Fruit fly (Drosophila melanogaster) ovary, adult (tissue): ENCODE data around the gene CG4313.
A peak's percentile ranks its signal among the peaks of the same experiment; 100 is the strongest.

Experiments
- CG17801 ChIP-seq: fragments of 200-800 bp; optimal IDR thresholded peaks from 2 replicates; lab custom pipeline; 2019; ENCODE audit warnings: missing biosample characterization, mild to moderate bottlenecking, missing genetic modification characterization, moderate library complexity; ENCODE audit not compliant: partially characterized antibody

Gene CG4313

DNA sequence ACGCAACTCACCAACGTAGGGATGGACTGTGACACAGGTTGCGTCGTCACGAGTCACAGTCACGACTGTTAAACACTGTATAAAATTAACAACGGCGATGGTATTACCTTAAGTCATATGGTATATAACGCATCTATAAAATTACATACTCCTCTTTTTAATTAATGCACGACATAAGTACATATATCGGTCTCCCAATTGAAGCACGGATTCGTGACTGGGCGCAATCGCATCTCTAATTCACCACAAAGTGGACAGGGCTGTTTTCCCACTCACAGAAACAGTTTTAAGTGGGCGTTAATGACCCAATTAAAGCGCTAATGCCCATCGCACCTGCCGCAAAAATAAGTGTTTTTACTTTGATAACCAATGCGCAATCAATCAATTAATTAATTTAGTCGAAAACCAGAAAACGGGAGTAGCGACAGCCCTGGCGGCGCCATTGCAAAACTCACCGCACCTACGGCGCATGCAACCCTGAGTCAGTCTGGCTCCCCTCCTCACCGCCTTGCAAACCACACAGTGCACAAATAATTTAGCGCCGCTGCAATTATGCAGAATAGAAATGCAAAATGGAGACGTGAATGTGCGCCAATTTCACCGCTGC lies at the start of gene CG4313:
Gene CG4313 (plus strand): TSS at position 557 of the 607 bp plus-strand sequence.
- peak; percentile 70 for TF ChIP-seq CG17801

DNA sequence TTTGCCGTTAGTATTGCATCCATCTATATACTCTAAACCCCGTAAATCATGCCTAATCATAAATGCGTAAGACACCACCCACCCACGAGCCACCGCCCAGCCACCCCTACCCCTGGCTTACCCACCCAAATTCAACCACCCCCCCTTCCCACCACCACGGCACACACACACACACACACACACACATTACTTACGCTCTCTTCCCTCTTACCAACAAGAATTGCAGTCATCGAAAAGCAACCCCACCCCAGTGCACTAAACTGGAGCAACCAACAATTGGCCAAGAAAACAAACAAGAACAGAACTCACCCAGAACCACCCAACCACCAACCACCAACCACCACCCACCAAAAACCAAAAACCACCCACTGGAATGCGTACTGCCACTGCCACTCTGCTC lies 47.5 kb upstream of the CG4313 start:
- TF ChIP-seq CG17801: no peak

DNA sequence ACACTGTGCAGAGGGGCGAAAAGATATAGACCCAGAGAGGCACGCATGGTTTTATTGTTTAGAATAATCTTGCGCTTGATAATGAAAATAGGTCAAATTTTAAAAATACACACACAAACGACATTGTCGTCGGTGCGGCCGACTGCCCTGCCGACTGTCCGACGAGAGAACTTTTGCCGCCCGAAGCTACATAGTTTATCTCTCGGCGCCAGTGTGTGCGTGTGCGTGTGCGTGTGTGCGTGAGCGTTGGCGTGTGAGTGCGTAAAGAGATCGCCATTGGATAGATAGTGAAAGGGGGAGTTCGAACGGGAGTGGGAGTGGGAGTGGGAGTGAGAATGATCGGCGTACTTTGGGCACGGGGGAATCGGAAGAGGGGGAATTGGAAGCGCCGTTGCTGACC lies 46.0 kb upstream of the CG4313 start:
- no peak for TF ChIP-seq CG17801

DNA sequence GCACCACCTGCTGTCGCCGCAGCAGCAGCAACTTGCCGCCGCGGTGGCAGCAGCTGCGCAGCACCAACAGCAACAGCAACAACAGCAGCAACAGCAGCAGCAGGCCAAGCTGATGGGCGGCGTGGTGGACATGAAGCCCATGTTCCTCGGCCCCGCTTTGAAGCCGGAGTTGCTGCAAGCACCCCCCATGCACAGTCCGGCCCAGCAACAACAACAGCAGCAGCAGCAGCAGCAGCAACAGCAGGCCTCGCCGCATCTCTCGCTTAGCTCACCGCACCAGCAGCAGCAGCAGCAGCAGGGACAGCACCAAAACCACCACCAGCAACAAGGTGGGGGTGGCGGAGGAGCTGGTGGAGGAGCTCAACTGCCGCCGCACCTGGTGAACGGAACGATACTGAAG lies 40.6 kb upstream of the CG4313 start:
- no peak for TF ChIP-seq CG17801

DNA sequence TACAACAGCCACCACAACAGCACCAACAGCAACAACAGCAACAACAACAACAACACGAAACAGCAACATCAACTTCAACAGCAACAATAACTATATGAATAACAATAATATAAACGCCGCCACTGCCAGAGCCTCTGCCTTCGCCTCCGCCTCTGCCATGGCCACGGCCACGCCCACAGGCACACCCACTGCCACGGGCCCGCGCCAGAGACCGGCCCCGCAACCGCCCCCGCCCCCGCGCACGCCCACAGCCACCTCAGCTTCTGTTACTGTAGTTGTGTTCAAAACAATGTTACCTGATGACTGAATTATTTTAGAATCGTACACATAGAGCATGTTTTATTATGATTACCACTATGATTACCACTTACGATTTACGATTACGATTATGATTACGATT lies 37.6 kb upstream of the CG4313 start:
- TF ChIP-seq CG17801: no peak

DNA sequence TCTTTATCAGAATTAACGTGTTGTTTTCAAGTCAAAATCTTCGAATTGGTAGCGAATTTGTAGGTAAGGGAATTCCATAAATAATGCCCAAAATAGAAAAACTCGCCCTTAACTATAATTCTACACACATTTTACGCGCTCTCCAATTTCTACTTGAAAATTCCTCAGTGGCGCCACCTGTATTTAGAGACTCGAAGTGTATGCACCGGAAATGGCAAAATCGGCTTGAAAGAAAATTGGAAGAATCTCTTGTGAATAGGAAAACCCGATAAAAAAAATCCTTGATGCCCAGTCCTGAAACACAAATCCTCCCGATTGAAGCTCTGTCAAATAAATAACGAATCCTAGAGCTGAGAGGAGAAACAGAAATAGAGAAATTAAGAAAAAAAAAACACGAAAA lies 35.8 kb upstream of the CG4313 start:
- TF ChIP-seq CG17801: peak; percentile 51

DNA sequence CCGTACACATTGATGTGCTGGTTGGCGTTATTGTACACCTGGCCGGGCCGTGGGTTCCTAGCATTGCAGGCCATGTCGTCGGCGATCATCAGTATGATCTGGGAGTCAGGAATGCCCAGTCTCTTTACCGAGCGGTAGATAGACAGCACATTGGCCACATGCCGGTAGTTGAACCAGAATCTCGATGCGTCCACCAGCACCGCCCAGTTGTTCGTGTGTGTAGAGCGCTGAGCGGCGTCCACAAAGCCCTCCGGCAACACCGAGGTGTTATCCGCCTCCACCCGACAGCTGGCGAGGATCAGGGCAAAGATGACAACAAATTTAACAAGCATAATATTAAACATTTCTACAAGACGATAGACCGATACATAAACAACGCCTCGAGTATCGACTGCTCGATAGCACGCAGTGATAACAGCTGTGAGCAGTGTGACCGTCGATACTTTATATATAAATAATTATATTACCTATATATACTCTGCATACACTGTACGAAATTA lies 32.7 kb upstream of the CG4313 start, which contains the start of gene PIG-K:
Gene PIG-K (minus strand): TSS at position 412 of the 500 bp plus-strand sequence.
- TF ChIP-seq CG17801: no peak

DNA sequence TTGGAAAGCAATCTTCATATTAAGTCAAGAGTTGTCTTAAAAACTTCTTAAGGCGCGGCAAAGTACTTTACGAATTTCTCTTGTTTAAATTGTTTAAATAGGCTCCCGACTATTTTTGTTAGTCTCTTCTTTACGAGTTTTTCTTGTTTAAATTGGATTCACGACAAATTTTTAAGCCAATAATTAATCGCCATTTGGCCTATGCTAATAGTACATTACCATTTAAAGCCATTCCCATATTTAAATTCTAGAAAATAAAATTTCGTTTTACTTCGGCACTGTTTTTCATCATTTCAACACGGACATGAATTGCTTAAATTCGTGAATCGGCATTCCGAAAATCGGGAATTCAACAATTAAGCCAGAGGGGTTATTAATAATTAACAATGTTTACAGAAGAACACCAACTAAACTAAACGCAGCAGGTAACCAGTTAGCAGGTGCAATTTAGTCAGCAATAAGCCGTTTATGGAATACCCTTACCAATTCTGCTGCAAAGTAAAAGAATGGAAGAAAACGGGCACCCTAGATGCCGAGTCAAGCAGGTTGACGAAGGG lies 32.1 kb upstream of the CG4313 start:
- TF ChIP-seq CG17801: peak; percentile 68

DNA sequence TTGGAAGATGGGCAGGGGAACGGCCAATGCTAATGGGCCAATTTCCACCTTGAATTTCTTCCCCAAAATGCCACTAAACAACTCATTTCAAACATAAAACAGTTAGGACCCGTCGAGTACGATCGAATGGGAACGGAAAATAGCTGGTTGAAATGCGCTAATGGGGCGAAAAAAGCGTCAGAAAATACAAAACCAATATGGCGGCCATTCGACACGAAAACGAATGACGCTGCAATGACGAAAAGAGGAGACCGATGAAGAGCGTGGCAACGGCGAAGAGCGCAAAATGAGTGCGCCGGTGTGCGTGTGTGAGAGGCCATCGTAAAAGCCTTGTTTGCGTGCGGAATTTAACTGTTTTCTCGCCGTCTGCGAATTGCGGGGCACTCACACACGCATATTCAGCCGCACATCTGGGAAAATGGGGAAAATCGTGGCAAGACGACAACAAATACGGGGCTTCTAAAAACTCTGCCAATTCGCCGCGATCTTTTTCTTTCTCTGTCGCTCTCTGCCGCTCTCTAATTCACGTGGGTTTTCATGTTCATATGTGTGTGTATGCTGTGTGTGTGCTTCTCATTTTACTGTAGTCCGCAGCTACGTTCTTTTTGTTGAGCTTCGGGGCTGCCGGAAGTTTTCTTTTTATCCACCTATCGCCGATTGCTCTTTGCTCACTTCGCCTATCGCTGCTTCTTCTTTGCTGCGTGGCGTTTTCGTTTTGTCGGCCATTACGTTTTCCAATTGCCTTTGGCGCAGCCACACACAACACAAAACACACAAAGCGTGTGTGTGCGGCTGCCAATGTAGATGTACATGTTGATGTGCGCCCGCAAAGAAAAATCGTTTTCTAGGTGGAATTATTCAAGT lies 31.4 kb upstream of the CG4313 start, which contains the start of gene east:
Gene east (plus strand): TSS at position 851 of the 864 bp plus-strand sequence.
- peak; percentile 12 for TF ChIP-seq CG17801

DNA sequence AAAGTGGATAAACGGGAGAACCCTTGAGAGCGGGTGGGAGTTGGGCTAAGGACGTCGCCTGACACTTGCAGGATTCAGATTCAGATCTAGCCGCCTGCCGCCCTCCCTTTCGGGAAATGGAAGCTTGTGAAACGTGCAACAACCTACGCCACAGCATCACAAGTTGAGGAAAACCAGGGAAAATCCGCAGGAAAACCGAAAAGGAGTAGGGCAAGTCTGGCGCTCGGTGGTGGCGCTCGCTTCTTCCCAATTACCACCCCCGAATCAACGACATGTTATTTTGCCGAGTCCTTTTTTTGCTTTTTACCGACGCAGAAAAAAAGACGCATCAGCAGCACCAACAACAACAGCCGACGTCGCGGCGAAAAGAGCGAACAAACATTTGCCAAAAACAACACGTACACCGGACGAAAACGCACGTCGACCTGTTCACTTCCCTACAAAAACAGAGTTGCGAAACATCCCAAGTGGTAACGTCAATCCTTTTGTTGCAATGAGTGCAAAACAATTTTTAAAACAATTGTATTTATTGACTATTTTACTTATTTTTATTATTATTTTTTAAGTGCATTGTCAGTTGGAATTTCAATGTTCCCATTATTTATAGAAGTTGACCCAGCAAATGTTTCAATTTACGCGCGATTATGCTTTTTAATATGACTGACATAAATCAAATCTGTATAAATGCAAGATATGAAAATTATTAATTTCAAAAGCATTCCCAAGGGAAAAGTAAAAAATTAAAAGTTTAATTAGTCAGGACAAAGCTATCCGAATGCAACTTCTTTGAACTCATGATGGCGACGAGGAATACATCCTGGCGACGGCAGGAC lies 30.2 kb upstream of the CG4313 start:
- no peak for TF ChIP-seq CG17801

DNA sequence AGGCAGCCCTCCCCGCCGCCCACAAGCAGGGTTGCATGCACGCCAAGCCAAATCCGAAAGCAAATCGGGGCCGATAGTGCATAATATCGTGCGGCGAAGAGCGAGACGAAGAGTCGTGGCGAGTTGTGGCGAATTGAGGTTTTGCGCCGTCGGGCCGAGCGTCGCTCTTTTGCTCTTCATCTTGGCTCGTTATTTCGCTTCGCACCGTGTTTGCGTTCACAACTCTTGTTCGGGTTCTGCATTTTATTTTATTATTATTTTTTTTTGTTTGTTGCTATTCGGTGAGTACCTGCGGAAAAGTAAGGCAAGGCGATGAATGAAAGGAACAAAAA lies 29.6 kb upstream of the CG4313 start:
- TF ChIP-seq CG17801: peak; percentile 12

DNA sequence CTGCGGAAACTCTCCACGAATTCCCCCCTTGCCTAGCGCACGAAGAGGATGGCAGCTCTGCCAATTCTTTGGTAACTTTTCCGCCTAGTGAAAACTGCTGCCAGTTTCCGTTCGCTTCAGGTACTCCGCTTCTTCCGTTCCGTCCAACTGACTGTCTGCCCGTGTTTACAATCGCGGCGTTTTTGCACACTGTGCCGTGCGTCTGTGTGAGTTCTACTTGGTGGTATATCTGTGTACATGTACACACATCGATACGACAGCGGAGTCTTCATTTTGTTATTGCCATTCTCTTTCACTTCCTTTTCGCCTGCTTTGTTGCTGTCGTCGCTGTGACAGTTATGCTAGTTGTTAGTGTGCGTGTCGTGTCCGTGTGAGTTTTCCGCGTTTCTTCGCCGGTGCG lies 28.8 kb upstream of the CG4313 start:
- peak; percentile 56 for TF ChIP-seq CG17801

DNA sequence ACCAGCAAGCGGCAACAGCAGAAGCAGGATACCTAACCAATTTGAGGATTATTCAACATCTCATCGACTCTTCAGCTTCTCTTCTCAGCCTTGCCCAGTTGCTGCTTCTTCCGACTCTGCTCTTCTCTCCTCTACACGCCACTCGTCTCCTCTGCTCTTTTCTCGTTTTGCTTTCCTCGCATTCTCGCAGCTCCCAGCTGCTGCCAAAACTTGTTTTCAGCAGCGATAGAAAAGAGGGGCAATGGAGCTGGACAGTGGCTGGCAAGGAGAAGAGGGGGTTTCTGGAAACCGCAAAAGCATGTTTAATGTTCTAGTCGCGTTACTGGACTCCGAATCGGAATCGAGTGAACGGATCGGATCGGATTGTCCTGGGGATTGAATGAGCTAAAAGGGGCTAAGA lies 28.3 kb upstream of the CG4313 start:
- TF ChIP-seq CG17801: no peak

DNA sequence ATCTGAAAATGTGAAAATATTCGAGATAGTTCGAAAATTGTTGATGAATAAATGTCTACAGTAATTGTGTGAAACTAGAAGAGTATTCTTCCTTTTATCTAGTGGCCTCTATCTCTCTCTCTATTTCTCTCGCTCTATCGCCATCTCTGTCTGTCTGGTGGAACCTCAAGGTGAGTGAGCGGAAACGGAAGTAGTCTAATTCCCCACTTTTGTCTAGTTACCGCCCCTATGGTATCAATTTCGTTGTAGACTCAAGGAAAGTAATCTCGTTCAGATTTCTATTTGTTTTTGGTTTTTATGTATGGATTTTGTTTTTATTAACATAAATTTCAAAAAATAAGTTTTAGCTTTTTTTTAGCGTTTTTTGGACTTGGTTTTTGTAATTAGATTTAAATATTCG lies 16.8 kb upstream of the CG4313 start:
- no peak for TF ChIP-seq CG17801

DNA sequence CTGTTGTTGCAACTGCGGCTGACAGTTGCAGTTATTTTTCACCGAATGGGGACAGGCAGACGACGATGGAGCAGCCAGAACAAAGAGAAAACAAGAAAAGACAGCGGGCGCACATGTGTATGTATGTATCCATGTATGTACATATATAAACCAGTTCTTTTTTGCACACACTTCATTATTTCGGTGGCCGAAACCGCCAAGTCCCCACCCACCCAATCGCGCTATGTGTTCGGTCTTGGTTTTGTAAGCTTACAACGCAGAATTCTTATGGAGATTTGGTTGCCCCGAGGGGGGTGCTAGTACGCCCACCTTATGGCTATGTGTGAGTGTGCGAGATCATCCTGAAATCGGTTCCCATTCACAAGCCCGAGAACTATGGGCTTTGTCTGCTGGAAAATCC lies 10.4 kb upstream of the CG4313 start:
- TF ChIP-seq CG17801: peak; percentile 6

DNA sequence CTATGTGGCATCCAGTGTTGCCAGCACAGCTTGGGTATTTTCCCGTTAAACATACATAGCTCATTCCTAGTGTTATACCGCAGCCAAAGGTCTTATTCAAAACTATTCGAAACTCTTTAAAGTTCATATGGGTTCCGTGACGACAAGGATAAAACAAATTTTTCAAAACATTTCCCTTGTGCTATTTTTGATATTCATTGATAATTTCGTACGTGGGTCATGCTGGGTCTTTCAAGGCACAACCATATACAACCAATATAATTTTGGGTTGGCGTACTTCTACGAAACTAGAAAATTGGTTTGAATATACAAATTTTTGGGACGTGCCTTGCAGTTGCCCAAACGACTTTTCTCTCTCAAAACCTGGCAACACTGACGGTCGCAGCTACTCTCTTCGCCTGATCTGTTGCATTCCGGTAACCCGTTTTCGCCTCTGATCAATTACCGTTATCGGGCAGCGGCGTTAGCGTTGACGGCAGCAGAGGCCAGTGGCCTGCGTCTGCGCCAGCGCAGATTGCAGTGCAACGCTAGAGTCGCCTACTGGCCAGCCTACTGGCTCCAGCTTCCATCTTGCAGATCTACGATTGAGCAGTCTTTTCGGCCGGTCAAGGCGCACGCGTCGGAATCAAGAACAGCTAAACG lies 9.4 kb upstream of the CG4313 start:
- TF ChIP-seq CG17801: no peak
